Fruit fly (Drosophila melanogaster): ENCODE data around the gene SIDL.

dm6 chr3R:15205223-15205622 is 13.5 kb downstream of the SIDL start:
- TF ChIP-seq kay (GFP tag; ENCODE audit: borderline replicate concordance), result no peak
- no peak for TF ChIP-seq CG11617 (GFP tag; optimal IDR thresholded peaks at IDR 0.05)
- no peak for TF ChIP-seq toe (GFP tag; optimal IDR thresholded peaks at IDR 0.05)
- no peak for TF ChIP-seq CG5204 (GFP tag; optimal IDR thresholded peaks at IDR 0.05)
- TF ChIP-seq ovo (GFP tag; optimal IDR thresholded peaks at IDR 0.05), result no peak
- no peak for TF ChIP-seq CG33017 (tag; optimal IDR thresholded peaks at IDR 0.05)
- no peak for TF ChIP-seq CG7101 (tag; optimal IDR thresholded peaks at IDR 0.05)
- no peak for TF ChIP-seq cic (GFP tag; optimal IDR thresholded peaks at IDR 0.05)
- no peak for TF ChIP-seq CG1620 (GFP tag; optimal IDR thresholded peaks at IDR 0.05)
- no peak for TF ChIP-seq Crg-1 (GFP tag; optimal IDR thresholded peaks at IDR 0.05)
- TF ChIP-seq Mnt (GFP tag; optimal IDR thresholded peaks at IDR 0.05), result no peak

Data from whole organism, adult.